Fruit fly (Drosophila melanogaster): Measurements from ENCODE around the gene CG32486.

CG32486 gene

DNA sequence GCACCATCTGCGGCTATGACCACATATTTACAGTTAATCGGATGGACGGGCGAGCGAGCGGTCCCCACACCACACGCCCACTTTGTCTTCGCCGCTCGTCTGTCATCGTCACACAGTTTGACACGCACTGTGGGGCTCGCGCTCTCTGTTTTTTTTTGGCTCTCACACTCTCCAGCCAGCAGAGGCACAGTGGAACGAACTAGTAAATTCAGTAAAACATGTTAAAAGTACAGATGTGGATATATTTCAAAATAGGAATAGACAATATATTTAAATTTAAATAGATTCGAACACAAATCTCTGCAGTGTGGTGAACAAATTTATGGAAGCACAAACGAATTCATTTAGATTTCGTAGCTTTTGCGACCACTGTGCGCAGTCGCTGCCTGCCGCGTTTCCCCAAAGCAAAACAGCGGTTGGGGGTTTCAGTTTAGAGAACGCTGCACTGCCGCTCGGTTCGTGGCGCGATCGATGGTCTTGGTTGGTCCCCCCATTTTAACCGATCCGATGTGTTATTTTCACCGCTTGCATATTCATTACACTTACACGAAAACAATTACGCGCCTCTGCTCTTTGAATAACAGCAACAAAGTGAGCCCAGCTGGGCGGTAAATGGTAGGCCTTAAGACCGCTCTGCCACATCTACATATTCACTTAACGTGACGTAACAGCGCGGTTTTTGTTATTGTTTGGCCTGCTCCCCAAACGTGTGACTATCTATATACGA is 10.7 kb upstream of the CG32486 start (continued):
- TF ChIP-seq CG7556 (GFP tag; optimal IDR thresholded peaks at IDR 0.05) (peak; percentile 98), CG6272 (GFP tag; IDR thresholded peaks at IDR 0.05) (peak; percentile 97), ato (GFP tag; IDR thresholded peaks at IDR 0.05; ENCODE audit: partially characterized antibody) (no peak), Atf3 (GFP tag; optimal IDR thresholded peaks at IDR 0.05) (peak; percentile 92), Awh (GFP tag; IDR thresholded peaks at IDR 0.05) (peak; percentile 99), cad (GFP tag; optimal IDR thresholded peaks at IDR 0.05) (peak; percentile 49), fd102C (GFP tag; optimal IDR thresholded peaks at IDR 0.05) (peak; percentile 66), luna (GFP tag; optimal IDR thresholded peaks at IDR 0.05) (peak; percentile 65), bab2 (GFP tag; optimal IDR thresholded peaks at IDR 0.05) (peak; percentile 97), HLH3B (GFP tag; IDR thresholded peaks at IDR 0.05) (peak; percentile 99), CG43689 (GFP tag; IDR thresholded peaks at IDR 0.05) (peak; percentile 95), CG7372 (GFP tag; IDR thresholded peaks at IDR 0.05) (peak; percentile 97), Nf-YB (GFP tag; optimal IDR thresholded peaks at IDR 0.05) (peak; percentile 88), CG30403 (GFP tag; optimal IDR thresholded peaks at IDR 0.05) (peak; percentile 99), CG18011 (GFP tag; optimal IDR thresholded peaks at IDR 0.05) (peak; percentile 90), CG13624 (GFP tag; optimal IDR thresholded peaks at IDR 0.05) (peak; percentile 97), pita (GFP tag; optimal IDR thresholded peaks at IDR 0.05) (no peak), ssp (GFP tag; IDR thresholded peaks at IDR 0.05) (peak; percentile 92), cas (GFP tag; IDR thresholded peaks at IDR 0.05) (peak; percentile 97), CG9876 (GFP tag; optimal IDR thresholded peaks at IDR 0.05) (peak; percentile 82), knrl (GFP tag; IDR thresholded peaks at IDR 0.05; ENCODE audit: partially characterized antibody) (peak; percentile 76), CG7786 (GFP tag; optimal IDR thresholded peaks at IDR 0.05) (peak; percentile 97), vnd (GFP tag; IDR thresholded peaks at IDR 0.05; ENCODE audit: partially characterized antibody) (peak; percentile 83), ham (GFP tag; IDR thresholded peaks at IDR 0.05) (peak; percentile 94), ro (GFP tag; IDR thresholded peaks at IDR 0.05) (peak; percentile 93), emc (GFP tag; optimal IDR thresholded peaks at IDR 0.05) (peak; percentile 91), CG12219 (GFP tag; optimal IDR thresholded peaks at IDR 0.05) (peak; percentile 98), nerfin-1 (tag; optimal IDR thresholded peaks at IDR 0.05) (peak; percentile 96), Jarid2 (GFP tag; optimal IDR thresholded peaks at IDR 0.05) (peak; percentile 89), Dref (GFP tag; IDR thresholded peaks at IDR 0.05) (peak; percentile 44), Oaz (GFP tag; IDR thresholded peaks at IDR 0.05) (peak; percentile 98), CG12744 (GFP tag; optimal IDR thresholded peaks at IDR 0.05) (peak; percentile 96), Med (GFP tag) (peak; percentile 100), CG3163 (GFP tag; optimal IDR thresholded peaks at IDR 0.05) (peak; percentile 78), maf-S (GFP tag; optimal IDR thresholded peaks at IDR 0.05) (peak; percentile 93), Dfd (GFP tag; optimal IDR thresholded peaks at IDR 0.05) (no peak), CG34422 (GFP tag; IDR thresholded peaks at IDR 0.05) (peak; percentile 99), Mes4 (GFP tag; optimal IDR thresholded peaks at IDR 0.05) (peak; percentile 94), CG31365 (tag; optimal IDR thresholded peaks at IDR 0.05) (peak; percentile 93), lov (optimal IDR thresholded peaks at IDR 0.05) (no peak), lov (GFP tag; IDR thresholded peaks at IDR 0.05) (peak; percentile 97), Ada2b (GFP tag; IDR thresholded peaks at IDR 0.05) (peak; percentile 99), Hey (tag; optimal IDR thresholded peaks at IDR 0.05) (peak; percentile 89), CG13287 (GFP tag; IDR thresholded peaks at IDR 0.05; ENCODE audit: partially characterized antibody) (peak; percentile 85), CG2678 (tag; optimal IDR thresholded peaks at IDR 0.05) (peak; percentile 99), Stat92E (GFP tag; optimal IDR thresholded peaks at IDR 0.05) (peak in 1 of 3 experiments; percentile 86), chif (GFP tag; optimal IDR thresholded peaks at IDR 0.05) (peak; percentile 93 to 97), jing (GFP tag; optimal IDR thresholded peaks at IDR 0.05) (peak; percentile 96), CG10366 (GFP tag; IDR thresholded peaks at IDR 0.05) (peak; percentile 99), CG7271 (tag; optimal IDR thresholded peaks at IDR 0.05) (peak; percentile 84)

All from whole organism, embryonic.